Worm (Caenorhabditis elegans) whole organism, L1 larva: ENCODE measurements around the gene K04A8.19.

ENCODE experiments used
- C16A3.4 ChIP-seq: fragments of 150-350 bp; optimal IDR thresholded peaks from 2 replicates; lab custom pipeline; 2014; ENCODE audit warnings: missing biosample characterization, missing genetic modification characterization
- C34B4.2 ChIP-seq: sonication (generic microtip); optimal IDR thresholded peaks from 2 replicates; lab custom pipeline; 2017; ENCODE audit warnings: mild to moderate bottlenecking, missing genetic modification characterization, missing compliant biosample characterization
- aha-1 ChIP-seq: fragments of 150-350 bp; optimal IDR thresholded peaks from 2 replicates; lab custom pipeline; 2014; ENCODE audit warnings: missing biosample characterization, missing genetic modification characterization
- ama-1 ChIP-seq: fragments of 150-350 bp; optimal IDR thresholded peaks from 2 replicates; lab custom pipeline; 2014
- blmp-1 ChIP-seq: fragments of 150-350 bp; optimal IDR thresholded peaks from 2 replicates; lab custom pipeline; 2014; ENCODE audit warnings: missing biosample characterization, missing genetic modification characterization
- ceh-63 ChIP-seq: fragments of 200-800 bp; sonication (Bioruptor generic); optimal IDR thresholded peaks from 2 replicates; lab custom pipeline; 2018; ENCODE audit warnings: mild to moderate bottlenecking, missing genetic modification characterization, missing compliant biosample characterization
- ceh-82 ChIP-seq, 3 experiments: fragments of 150-350 bp in 1 of 3; sonication (generic microtip) in 2 of 3; optimal IDR thresholded peaks; 2 replicates each; lab custom pipeline; 2014 to 2017; ENCODE audit warnings: missing biosample characterization in 3 of 3, missing genetic modification characterization in 3 of 3
- dpl-1 ChIP-seq, 3 experiments: fragments of 150-350 bp in 2 of 3; sonication (generic microtip) in 1 of 3; optimal IDR thresholded peaks; 2 replicates each; lab custom pipeline; 2014 to 2017; ENCODE audit warnings: missing biosample characterization in 3 of 3, missing genetic modification characterization in 3 of 3, missing genetic modification reagents in 3 of 3
- dsc-1 ChIP-seq: sonication (generic microtip); optimal IDR thresholded peaks from 2 replicates; lab custom pipeline; 2016; ENCODE audit warnings: mild to moderate bottlenecking, missing genetic modification characterization, missing compliant biosample characterization
- elt-2 ChIP-seq: sonication (generic microtip); optimal IDR thresholded peaks from 2 replicates; lab custom pipeline; 2016; ENCODE audit warnings: missing genetic modification characterization, mild to moderate bottlenecking, inconsistent platforms, missing compliant biosample characterization, missing genetic modification reagents
- elt-3 ChIP-seq, 6 experiments: fragments of 150-350 bp in 1 of 6; sonication (generic microtip); optimal IDR thresholded peaks; 2 replicates each; lab custom pipeline; 2017 to 2018; ENCODE audit warnings: missing biosample characterization in 6 of 6, missing genetic modification characterization in 6 of 6, inconsistent platforms in 1 of 6
- fkh-4 ChIP-seq: sonication (generic microtip); optimal IDR thresholded peaks from 2 replicates; lab custom pipeline; 2016; ENCODE audit warnings: missing compliant biosample characterization, missing genetic modification characterization, borderline replicate concordance
- hpl-2 ChIP-seq: fragments of 150-350 bp; optimal IDR thresholded peaks from 2 replicates; lab custom pipeline; 2014; ENCODE audit warnings: missing biosample characterization, missing genetic modification reagents, missing genetic modification characterization
- isw-1 ChIP-seq: fragments of 200-800 bp; sonication (Bioruptor generic); IDR thresholded peaks from 2 replicates; pipeline ENCODE4 v1.3.6; 2022; ENCODE audit warnings: missing genetic modification characterization, missing compliant biosample characterization
- jun-1 ChIP-seq: fragments of 150-350 bp; optimal IDR thresholded peaks from 2 replicates; lab custom pipeline; 2014; ENCODE audit warnings: missing biosample characterization, missing genetic modification reagents, missing genetic modification characterization
- lin-13 ChIP-seq: fragments of 150-350 bp; optimal IDR thresholded peaks from 2 replicates; lab custom pipeline; 2014; ENCODE audit warnings: missing biosample characterization, missing genetic modification reagents, missing genetic modification characterization
- lin-35 ChIP-seq, 2 experiments: fragments of 150-350 bp; optimal IDR thresholded peaks; 2 replicates each; lab custom pipeline; 2014; ENCODE audit warnings: missing biosample characterization in 2 of 2, missing genetic modification characterization in 2 of 2, missing genetic modification reagents in 2 of 2
- lsy-2 ChIP-seq, 2 experiments: fragments of 150-350 bp; optimal IDR thresholded peaks; 2 replicates each; lab custom pipeline; 2014; ENCODE audit warnings: missing biosample characterization in 2 of 2, missing genetic modification characterization in 2 of 2
- mef-2 ChIP-seq: fragments of 150-350 bp; optimal IDR thresholded peaks from 2 replicates; lab custom pipeline; 2014; ENCODE audit warnings: missing biosample characterization, missing genetic modification characterization
- nhr-20 ChIP-seq: sonication (generic microtip); optimal IDR thresholded peaks from 2 replicates; lab custom pipeline; 2016; ENCODE audit warnings: mild to moderate bottlenecking, missing genetic modification characterization, missing compliant biosample characterization
- nhr-237 ChIP-seq: fragments of 150-350 bp; optimal IDR thresholded peaks from 2 replicates; lab custom pipeline; 2014; ENCODE audit warnings: missing biosample characterization, missing genetic modification characterization
- nhr-76 ChIP-seq: sonication (generic microtip); optimal IDR thresholded peaks from 2 replicates; lab custom pipeline; 2017; ENCODE audit warnings: missing biosample characterization, missing genetic modification characterization
- nhr-84 ChIP-seq: sonication (generic microtip); optimal IDR thresholded peaks from 2 replicates; lab custom pipeline; 2017; ENCODE audit warnings: missing biosample characterization, missing genetic modification characterization
- nhr-90 ChIP-seq: sonication (generic microtip); optimal IDR thresholded peaks from 2 replicates; lab custom pipeline; 2016; ENCODE audit warnings: mild to moderate bottlenecking, missing genetic modification characterization, missing compliant biosample characterization; ENCODE audit not compliant: poor library complexity
- pax-3 ChIP-seq: fragments of 200-800 bp; sonication (Bioruptor generic); optimal IDR thresholded peaks from 2 replicates; lab custom pipeline; 2018; ENCODE audit warnings: mild to moderate bottlenecking, missing genetic modification characterization, moderate library complexity, missing compliant biosample characterization
- skn-1 ChIP-seq: fragments of 150-350 bp; optimal IDR thresholded peaks from 2 replicates; lab custom pipeline; 2014; ENCODE audit warnings: missing biosample characterization, missing genetic modification characterization
- sptf-1 ChIP-seq: fragments of 150-350 bp; optimal IDR thresholded peaks from 2 replicates; lab custom pipeline; 2014; ENCODE audit warnings: missing biosample characterization, missing genetic modification characterization
- tbx-2 ChIP-seq: sonication (generic microtip); optimal IDR thresholded peaks from 2 replicates; lab custom pipeline; 2016; ENCODE audit warnings: missing genetic modification characterization, missing compliant biosample characterization
- tlp-1 ChIP-seq: fragments of 150-350 bp; optimal IDR thresholded peaks from 2 replicates; lab custom pipeline; 2014; ENCODE audit warnings: missing biosample characterization, missing genetic modification characterization
- unc-130 ChIP-seq: fragments of 150-350 bp; optimal IDR thresholded peaks from 2 replicates; lab custom pipeline; 2017; ENCODE audit warnings: missing biosample characterization, missing genetic modification characterization, inconsistent platforms
- unc-30 ChIP-seq: sonication (generic microtip); optimal IDR thresholded peaks from 2 replicates; lab custom pipeline; 2017; ENCODE audit warnings: missing biosample characterization, missing genetic modification characterization
- unc-98 ChIP-seq: fragments of 200-800 bp; sonication (Bioruptor generic); IDR thresholded peaks from 2 replicates; pipeline ENCODE4 v1.3.6; 2022; ENCODE audit warnings: missing genetic modification characterization, missing compliant biosample characterization
- zip-4 ChIP-seq: fragments of 200-800 bp; sonication (Bioruptor generic); optimal IDR thresholded peaks from 2 replicates; lab custom pipeline; 2018; ENCODE audit warnings: mild to moderate bottlenecking, missing genetic modification characterization, moderate library complexity, missing compliant biosample characterization
- ztf-11 ChIP-seq, 2 experiments: sonication (generic microtip); optimal IDR thresholded peaks; 2 replicates each; lab custom pipeline; 2016 to 2017; ENCODE audit warnings: missing genetic modification characterization in 2 of 2, missing biosample characterization in 1 of 2, missing compliant biosample characterization in 1 of 2

Gene K04A8.19

ce11 chrV:6565851-6566386 is 11.7 kb upstream of the K04A8.19 start, which contains the start of gene K04A8.1:
K04A8.1 (plus strand) TSS chrV:6566336.
- TF ChIP-seq elt-2 (tag; lab: Kevin White, UChicago), result peak; percentile 4
- TF ChIP-seq hpl-2 (GFP tag; lab: Kevin White, UChicago), result no peak
- TF ChIP-seq, all 84 proteins: peak for 1

DNA sequence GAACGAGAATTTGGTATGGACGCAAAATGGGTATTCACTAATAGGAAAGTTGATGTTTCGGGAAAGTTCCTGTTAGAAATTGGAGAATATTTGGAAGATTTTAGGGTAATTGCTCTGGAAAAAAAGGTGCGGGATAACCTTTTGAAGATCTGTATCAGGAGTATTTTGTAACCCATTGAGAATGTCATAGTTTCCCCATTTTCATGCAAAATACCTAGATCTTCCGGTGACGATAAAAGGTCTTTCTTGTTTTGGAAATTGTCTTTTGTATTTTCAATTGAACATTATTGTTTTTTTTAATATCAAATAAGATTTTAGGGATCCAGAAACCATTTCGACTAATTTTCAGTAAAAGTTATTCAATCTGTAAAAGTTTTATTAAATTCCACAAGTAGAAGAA is 7.4 kb upstream of the K04A8.19 start, which contains the start of gene spp-19:
spp-19 (minus strand) TSS at position 101 of the 400 bp plus-strand sequence.
- TF ChIP-seq nhr-76 (tag; lab: Kevin White, UChicago), result no peak
- TF ChIP-seq ama-1, result no peak

DNA sequence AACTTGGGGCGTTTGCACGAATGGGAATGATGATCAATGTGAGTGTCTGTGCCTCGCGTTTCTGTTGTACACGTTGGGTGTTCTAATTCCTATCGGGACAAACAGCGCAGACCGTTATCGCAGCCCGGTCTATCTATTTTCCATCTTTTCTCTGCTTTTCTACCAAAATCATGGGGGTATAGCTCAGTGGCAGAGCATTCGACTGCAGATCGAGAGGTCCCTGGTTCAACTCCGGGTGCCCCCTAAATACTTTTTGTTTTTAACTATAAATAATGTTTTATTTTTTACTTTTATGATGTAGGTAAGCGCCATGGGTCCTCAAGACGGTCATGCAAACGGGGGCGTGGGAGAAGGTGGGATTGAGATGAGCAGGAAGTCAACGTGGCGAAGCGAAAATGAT is 5.4 kb upstream of the K04A8.19 start:
- no peak for TF ChIP-seq elt-3 (tag; optimal IDR thresholded peaks at IDR 0.05; lab: Kevin White, UChicago)
- TF ChIP-seq tbx-2 (tag; lab: Kevin White, UChicago), result no peak
- peak; percentile 18 for TF ChIP-seq nhr-90
- TF ChIP-seq skn-1 (tag; lab: Kevin White, UChicago), result no peak
- TF ChIP-seq jun-1 (tag; lab: Kevin White, UChicago), result no peak

DNA sequence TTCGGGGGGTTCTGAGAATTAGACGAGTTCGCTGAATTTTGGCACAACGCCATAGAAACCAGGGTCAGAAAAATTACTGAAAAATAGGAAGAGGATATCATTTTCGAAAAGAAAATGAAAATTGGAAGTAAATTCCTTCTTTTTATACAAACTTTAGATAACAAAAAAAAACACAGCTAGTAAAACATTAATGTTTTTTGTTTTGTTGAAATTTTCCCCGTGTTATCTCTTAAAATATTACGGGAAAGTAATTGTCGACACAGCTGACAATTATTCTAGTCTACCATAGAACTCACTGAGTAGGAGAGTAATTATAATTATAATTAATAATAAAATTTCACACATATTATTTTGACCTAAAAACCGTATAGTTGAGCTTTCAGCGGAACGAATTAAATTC is 4.9 kb upstream of the K04A8.19 start, which contains the start of gene spp-26:
spp-26 (minus strand) TSS at position 101 of the 400 bp plus-strand sequence.
- no peak for TF ChIP-seq aha-1 (tag; lab: Kevin White, UChicago)
- no peak for TF ChIP-seq C34B4.2
- no peak for TF ChIP-seq unc-98 (GFP tag; lab: Robert Waterston, UW)
- no peak for TF ChIP-seq elt-3 (tag; optimal IDR thresholded peaks at IDR 0.05; lab: Kevin White, UChicago)
- TF ChIP-seq ceh-82 (tag; optimal IDR thresholded peaks at IDR 0.05; lab: Kevin White, UChicago), result no peak
- TF ChIP-seq nhr-237, result no peak
- no peak for TF ChIP-seq sptf-1 (tag; lab: Kevin White, UChicago)
- TF ChIP-seq dpl-1 (GFP tag; optimal IDR thresholded peaks at IDR 0.05; lab: Kevin White, UChicago), result no peak
- TF ChIP-seq ztf-11 (tag; optimal IDR thresholded peaks at IDR 0.05; lab: Kevin White, UChicago), result no peak
- TF ChIP-seq lsy-2 (tag; optimal IDR thresholded peaks at IDR 0.05; lab: Kevin White, UChicago), result no peak
- no peak for TF ChIP-seq unc-30 (tag; lab: Kevin White, UChicago)
- TF ChIP-seq jun-1 (tag; lab: Kevin White, UChicago), result no peak
- no peak for TF ChIP-seq unc-130 (tag; lab: Kevin White, UChicago)
- TF ChIP-seq isw-1 (GFP tag; lab: Robert Waterston, UW), result no peak
- TF ChIP-seq tlp-1 (tag; lab: Kevin White, UChicago), result no peak
- TF ChIP-seq C16A3.4 (tag; lab: Kevin White, UChicago), result no peak
- TF ChIP-seq pax-3 (tag; lab: Kevin White, UChicago), result no peak
- no peak for TF ChIP-seq ceh-63
- no peak for TF ChIP-seq fkh-4
- no peak for TF ChIP-seq nhr-84 (tag; lab: Kevin White, UChicago)

ce11 chrV:6558103-6558502 is 3.9 kb upstream of the K04A8.19 start, which contains the start of gene spp-20:
spp-20 (minus strand) TSS chrV:6558203.
- TF ChIP-seq blmp-1 (tag; lab: Kevin White, UChicago) (no peak), nhr-20 (tag; lab: Kevin White, UChicago) (no peak), dsc-1 (tag; lab: Kevin White, UChicago) (no peak), mef-2 (tag; lab: Kevin White, UChicago) (no peak), lin-13 (GFP tag; lab: Kevin White, UChicago) (no peak), nhr-76 (tag; lab: Kevin White, UChicago) (no peak), zip-4 (GFP tag; lab: Kevin White, UChicago) (no peak), ztf-11 (tag; optimal IDR thresholded peaks at IDR 0.05; lab: Kevin White, UChicago) (no peak), pax-3 (tag; lab: Kevin White, UChicago) (no peak), tlp-1 (tag; lab: Kevin White, UChicago) (no peak), lin-35 (GFP tag; optimal IDR thresholded peaks at IDR 0.05; lab: Kevin White, UChicago) (no peak)
